Fruit fly (Drosophila melanogaster): ENCODE results near the gene Toll-9.
A peak's percentile ranks its signal among the peaks of the same experiment; 100 is the strongest.

Toll-9 gene

dm6 chr3L:20384086-20384810 lies 17.7 kb upstream of the Toll-9 start, which contains the start of the genes CG5498 and fbl (continued):
- TF ChIP-seq pfk (GFP tag; optimal IDR thresholded peaks at IDR 0.05) (no peak), Dip3 (GFP tag; optimal IDR thresholded peaks at IDR 0.05) (peak; percentile 54), shn (GFP tag; optimal IDR thresholded peaks at IDR 0.05) (peak; percentile 25), lov (optimal IDR thresholded peaks at IDR 0.05) (no peak), lov (GFP tag; IDR thresholded peaks at IDR 0.05) (no peak), zen2 (GFP tag; IDR thresholded peaks at IDR 0.05; ENCODE audit: partially characterized antibody) (no peak; the same call in 2 of the 3 replicates), Xbp1 (GFP tag; optimal IDR thresholded peaks at IDR 0.05) (peak; percentile 63), CG8944 (GFP tag; optimal IDR thresholded peaks at IDR 0.05) (peak; percentile 2), CG8089 (GFP tag; optimal IDR thresholded peaks at IDR 0.05) (no peak), CG14860 (GFP tag; IDR thresholded peaks at IDR 0.05; ENCODE audit: partially characterized antibody) (no peak), Hr78 (GFP tag; optimal IDR thresholded peaks at IDR 0.05) (peak in 1 of 2 experiments; percentile 0), psq (GFP tag; optimal IDR thresholded peaks at IDR 0.05) (no peak), CG10209 (GFP tag; optimal IDR thresholded peaks at IDR 0.05) (peak; percentile 45), Kr (GFP tag; optimal IDR thresholded peaks at IDR 0.05) (no peak), CG11085 (GFP tag; IDR thresholded peaks at IDR 0.05) (no peak), Dp (GFP tag; optimal IDR thresholded peaks at IDR 0.05) (peak; percentile 38), D (optimal IDR thresholded peaks at IDR 0.05) (no peak), D (GFP tag; optimal IDR thresholded peaks at IDR 0.05) (peak; percentile 41), D19B (GFP tag; optimal IDR thresholded peaks at IDR 0.05) (peak; percentile 35), CG6854 (GFP tag; optimal IDR thresholded peaks at IDR 0.05) (no peak), trh (GFP tag; optimal IDR thresholded peaks at IDR 0.05) (no peak), schlank (tag; optimal IDR thresholded peaks at IDR 0.05) (no peak), CG4617 (GFP tag; optimal IDR thresholded peaks at IDR 0.05; ENCODE audit: borderline replicate concordance) (peak; percentile 8), CG31441 (GFP tag; IDR thresholded peaks at IDR 0.05) (peak; percentile 66), Aef1 (GFP tag; IDR thresholded peaks at IDR 0.05) (no peak), Hr3 (GFP tag; optimal IDR thresholded peaks at IDR 0.05) (peak; percentile 64), dmrt11E (tag; optimal IDR thresholded peaks at IDR 0.05) (peak; percentile 61), CTCF (GFP tag; optimal IDR thresholded peaks at IDR 0.05) (no peak), Deaf1 (tag; optimal IDR thresholded peaks at IDR 0.05) (peak; percentile 45), Adf1 (GFP tag; IDR thresholded peaks at IDR 0.05) (no peak), Blimp-1 (GFP tag; optimal IDR thresholded peaks at IDR 0.05) (peak; percentile 63), ERR (GFP tag; optimal IDR thresholded peaks at IDR 0.05) (peak; percentile 40), CG3726 (GFP tag; IDR thresholded peaks at IDR 0.05) (no peak), peb (GFP tag; IDR thresholded peaks at IDR 0.05) (no peak), CG8924 (tag; optimal IDR thresholded peaks at IDR 0.05) (peak; percentile 74), sens-2 (GFP tag; IDR thresholded peaks at IDR 0.05) (no peak), CG8765 (GFP tag; IDR thresholded peaks at IDR 0.05) (no peak), ash1 (GFP tag; optimal IDR thresholded peaks at IDR 0.05) (no peak), CG33557 (GFP tag; optimal IDR thresholded peaks at IDR 0.05) (peak; percentile 61), CG1233 (GFP tag; optimal IDR thresholded peaks at IDR 0.05) (peak; percentile 17), hbn (GFP tag; IDR thresholded peaks at IDR 0.05; ENCODE audit: partially characterized antibody) (peak; percentile 38; the same call in 1 of the 2 replicates), CG4404 (GFP tag; IDR thresholded peaks at IDR 0.05) (no peak), CG10565 (GFP tag; optimal IDR thresholded peaks at IDR 0.05) (no peak), pum (GFP tag; optimal IDR thresholded peaks at IDR 0.05) (peak; percentile 14), Dfd (GFP tag; optimal IDR thresholded peaks at IDR 0.05) (no peak), YL-1 (GFP tag; optimal IDR thresholded peaks at IDR 0.05) (peak; percentile 13), zfh1 (GFP tag; IDR thresholded peaks at IDR 0.05) (peak; percentile 53; the same call in 2 of the 3 replicates), repo (GFP tag; optimal IDR thresholded peaks at IDR 0.05) (no peak), az2 (GFP tag; optimal IDR thresholded peaks at IDR 0.05) (peak; percentile 55), dan (GFP tag; IDR thresholded peaks at IDR 0.05) (no peak), Dref (GFP tag; IDR thresholded peaks at IDR 0.05) (peak; percentile 63)

All from whole organism, embryonic.